Fruit fly (Drosophila melanogaster) whole organism, embryonic: ENCODE data around the gene CG9839.

Source experiments
- Bgb ChIP-seq: fragments of 200-800 bp; sonication (Bioruptor generic); IDR thresholded peaks from 2 replicates; pipeline ENCODE4 v1.3.6; 2022; ENCODE audit warnings: missing biosample characterization, missing genetic modification characterization; ENCODE audit not compliant: partially characterized antibody
- CG11696 ChIP-seq: fragments of 200-800 bp; sonication (Bioruptor generic); IDR thresholded peaks from 2 replicates; pipeline ENCODE4 v1.3.6; 2022; ENCODE audit warnings: missing biosample characterization, missing genetic modification characterization
- CG14667 ChIP-seq: fragments of 200-800 bp; sonication (Bioruptor generic); IDR thresholded peaks from 2 replicates; pipeline ENCODE4 v1.3.6; 2022; ENCODE audit warnings: missing biosample characterization, missing genetic modification characterization
- CG16863 ChIP-seq: fragments of 200-800 bp; sonication (Bioruptor generic); optimal IDR thresholded peaks from 3 replicates; lab custom pipeline; 2016; ENCODE audit warnings: missing biosample characterization, missing genetic modification characterization
- CG17568 ChIP-seq: fragments of 200-800 bp; sonication (Bioruptor generic); optimal IDR thresholded peaks from 2 replicates; lab custom pipeline; 2018; ENCODE audit warnings: missing biosample characterization, mild to moderate bottlenecking, missing genetic modification characterization, moderate library complexity
- CG18599 ChIP-seq: fragments of 200-800 bp; sonication (Bioruptor generic); optimal IDR thresholded peaks from 3 replicates; lab custom pipeline; 2017; ENCODE audit warnings: missing biosample characterization, missing genetic modification characterization, mild to moderate bottlenecking, moderate library complexity, missing genetic modification reagents
- CG31224 ChIP-seq: fragments of 200-800 bp; sonication (Bioruptor generic); IDR thresholded peaks from 2 replicates; pipeline ENCODE4 v1.3.6; 2022; ENCODE audit warnings: missing biosample characterization, missing genetic modification characterization
- CG42726 ChIP-seq: fragments of 200-800 bp; sonication (Bioruptor generic); IDR thresholded peaks from 2 replicates; pipeline ENCODE4 v1.3.6; 2022; ENCODE audit warnings: missing biosample characterization, missing genetic modification characterization; ENCODE audit not compliant: partially characterized antibody
- CG4424 ChIP-seq: fragments of 200-800 bp; sonication (Bioruptor generic); optimal IDR thresholded peaks from 3 replicates; lab custom pipeline; 2016; ENCODE audit warnings: missing biosample characterization, missing genetic modification characterization
- CG6813 ChIP-seq: fragments of 200-800 bp; sonication (Bioruptor generic); optimal IDR thresholded peaks from 2 replicates; lab custom pipeline; 2017; ENCODE audit warnings: missing biosample characterization, missing genetic modification characterization, mild to moderate bottlenecking, moderate library complexity, missing genetic modification reagents
- CG6854 ChIP-seq: fragments of 200-800 bp; sonication (Bioruptor generic); optimal IDR thresholded peaks from 3 replicates; lab custom pipeline; 2017; ENCODE audit warnings: missing biosample characterization, mild to moderate bottlenecking, missing genetic modification characterization
- CG7839 ChIP-seq: fragments of 200-800 bp; sonication (Bioruptor generic); optimal IDR thresholded peaks from 3 replicates; lab custom pipeline; 2018; ENCODE audit warnings: missing biosample characterization, mild to moderate bottlenecking, missing genetic modification characterization, moderate library complexity
- CG8388 ChIP-seq: fragments of 200-800 bp; sonication (Bioruptor generic); optimal IDR thresholded peaks from 2 replicates; lab custom pipeline; 2019; ENCODE audit warnings: missing biosample characterization, mild to moderate bottlenecking, missing genetic modification characterization, moderate library complexity
- CG8924 ChIP-seq: fragments of 200-800 bp; optimal IDR thresholded peaks from 3 replicates; lab custom pipeline; 2019; ENCODE audit warnings: missing biosample characterization, mild to moderate bottlenecking, missing genetic modification characterization, moderate library complexity
- CG9727 ChIP-seq: fragments of 200-800 bp; sonication (Bioruptor generic); optimal IDR thresholded peaks from 3 replicates; lab custom pipeline; 2017; ENCODE audit warnings: missing biosample characterization, mild to moderate bottlenecking, missing genetic modification characterization
- D ChIP-seq, 2 experiments: fragments of 200-800 bp in 1 of 2; fragments of >200 bp in 1 of 2; sonication (Bioruptor generic) in 1 of 2; optimal IDR thresholded peaks; 2 replicates in 1 of 2; 3 replicates in 1 of 2; lab custom pipeline; 2017; ENCODE audit warnings: mild to moderate bottlenecking in 1 of 2, missing biosample characterization in 1 of 2, missing genetic modification characterization in 1 of 2, missing genetic modification reagents in 1 of 2
- HLHmδ ChIP-seq: fragments of 200-800 bp; sonication (Bioruptor generic); optimal IDR thresholded peaks from 2 replicates; lab custom pipeline; 2018; ENCODE audit warnings: missing biosample characterization, mild to moderate bottlenecking, missing genetic modification characterization, moderate library complexity
- HmgZ ChIP-seq: fragments of 200-800 bp; sonication (Bioruptor generic); optimal IDR thresholded peaks from 2 replicates; lab custom pipeline; 2018; ENCODE audit warnings: missing biosample characterization, mild to moderate bottlenecking, missing genetic modification characterization
- Hmr ChIP-seq: fragments of 200-800 bp; sonication (Bioruptor generic); optimal IDR thresholded peaks from 3 replicates; lab custom pipeline; 2017; ENCODE audit warnings: mild to moderate bottlenecking, missing biosample characterization, missing genetic modification reagents, missing genetic modification characterization
- Hr3 ChIP-seq: fragments of 200-800 bp; sonication (Bioruptor generic); optimal IDR thresholded peaks from 3 replicates; lab custom pipeline; 2016; ENCODE audit warnings: missing biosample characterization, missing genetic modification characterization
- MTF-1 ChIP-seq: fragments of 200-800 bp; sonication (Bioruptor generic); optimal IDR thresholded peaks from 2 replicates; lab custom pipeline; 2018; ENCODE audit warnings: missing biosample characterization, mild to moderate bottlenecking, missing genetic modification characterization, borderline replicate concordance
- Pdp1 ChIP-seq, 2 experiments: fragments of 200-800 bp; sonication (Bioruptor generic); optimal IDR thresholded peaks; 3 replicates each; lab custom pipeline; 2016; ENCODE audit warnings: missing biosample characterization in 2 of 2, missing genetic modification characterization in 2 of 2, mild to moderate bottlenecking in 1 of 2, moderate library complexity in 1 of 2
- Taf1 ChIP-seq: fragments of 200-800 bp; sonication (Bioruptor generic); IDR thresholded peaks from 2 replicates; pipeline ENCODE4 v1.3.6; 2022; ENCODE audit warnings: missing biosample characterization, missing genetic modification characterization
- YL-1 ChIP-seq: fragments of 200-800 bp; sonication (Bioruptor generic); optimal IDR thresholded peaks from 3 replicates; lab custom pipeline; 2017; ENCODE audit warnings: missing biosample characterization, mild to moderate bottlenecking, missing genetic modification characterization
- bbx ChIP-seq: fragments of 200-800 bp; sonication (Bioruptor generic); IDR thresholded peaks from 2 replicates; pipeline ENCODE4 v1.3.6; 2022; ENCODE audit warnings: missing biosample characterization, missing genetic modification characterization; ENCODE audit not compliant: partially characterized antibody
- dati ChIP-seq: fragments of 200-800 bp; sonication (Bioruptor generic); IDR thresholded peaks from 2 replicates; pipeline ENCODE4 v1.3.6; 2022; ENCODE audit warnings: missing biosample characterization, missing genetic modification characterization
- dpn ChIP-seq, 2 experiments: fragments of 200-800 bp; sonication (Bioruptor generic); optimal IDR thresholded peaks; 3 replicates each; lab custom pipeline; 2016; ENCODE audit warnings: missing biosample characterization in 2 of 2, missing genetic modification characterization in 2 of 2
- gcm2 ChIP-seq: fragments of 200-800 bp; sonication (Bioruptor generic); optimal IDR thresholded peaks from 2 replicates; lab custom pipeline; 2016; ENCODE audit warnings: missing biosample characterization, missing genetic modification characterization
- gem ChIP-seq: fragments of 200-800 bp; sonication (Bioruptor generic); optimal IDR thresholded peaks from 2 replicates; lab custom pipeline; 2019; ENCODE audit warnings: missing biosample characterization, mild to moderate bottlenecking, missing genetic modification characterization, moderate library complexity
- jumu ChIP-seq: fragments of 200-800 bp; sonication (Bioruptor generic); optimal IDR thresholded peaks from 3 replicates; lab custom pipeline; 2016; ENCODE audit warnings: missing biosample characterization, missing genetic modification characterization
- lilli ChIP-seq: fragments of 200-800 bp; sonication (Bioruptor generic); optimal IDR thresholded peaks from 3 replicates; lab custom pipeline; 2016; ENCODE audit warnings: missing biosample characterization, missing genetic modification characterization
- lmd ChIP-seq: fragments of 200-800 bp; sonication (Bioruptor generic); IDR thresholded peaks from 2 replicates; pipeline ENCODE4 v1.3.6; 2022; ENCODE audit warnings: missing biosample characterization, missing genetic modification characterization
- maf-S ChIP-seq: fragments of 200-800 bp; sonication (Bioruptor generic); optimal IDR thresholded peaks from 2 replicates; lab custom pipeline; 2016; ENCODE audit warnings: missing biosample characterization, missing genetic modification characterization
- mam ChIP-seq: fragments of 200-800 bp; sonication (Bioruptor generic); optimal IDR thresholded peaks from 3 replicates; lab custom pipeline; 2016; ENCODE audit warnings: missing biosample characterization, missing genetic modification characterization
- otp ChIP-seq: fragments of 200-800 bp; sonication (Bioruptor generic); IDR thresholded peaks from 3 replicates; pipeline ENCODE4, ENCODE4 v1.3.6; 2022; ENCODE audit warnings: missing biosample characterization, missing genetic modification characterization
- pfk ChIP-seq: fragments of 200-800 bp; sonication (Bioruptor generic); optimal IDR thresholded peaks from 2 replicates; lab custom pipeline; 2018; ENCODE audit warnings: missing biosample characterization, mild to moderate bottlenecking, missing genetic modification characterization, moderate library complexity
- phol ChIP-seq: fragments of 200-800 bp; sonication (Bioruptor generic); optimal IDR thresholded peaks from 3 replicates; lab custom pipeline; 2018; ENCODE audit warnings: missing biosample characterization, mild to moderate bottlenecking, missing genetic modification characterization, moderate library complexity
- prd ChIP-seq, 3 experiments: fragments of >200 bp in 2 of 3; fragments of 200-800 bp in 1 of 3; sonication (Bioruptor generic) in 1 of 3; optimal IDR thresholded peaks in 2 of 3; IDR thresholded peaks in 1 of 3; 2 replicates in 2 of 3; 3 replicates in 1 of 3; pipeline versions ENCODE4 v1.3.6 to Lab custom; 2017 to 2022; ENCODE audit warnings: missing biosample characterization in 1 of 3, missing genetic modification characterization in 1 of 3
- rib ChIP-seq: fragments of 200-800 bp; sonication (Bioruptor generic); IDR thresholded peaks from 2 replicates; pipeline ENCODE4 v1.3.6; 2022; ENCODE audit warnings: missing biosample characterization, missing genetic modification characterization
- ro ChIP-seq: fragments of 200-800 bp; sonication (Bioruptor generic); IDR thresholded peaks from 2 replicates; pipeline ENCODE4 v1.3.6; 2022; ENCODE audit warnings: missing biosample characterization, missing genetic modification characterization
- salm ChIP-seq: fragments of 200-800 bp; sonication (Bioruptor generic); optimal IDR thresholded peaks from 2 replicates; lab custom pipeline; 2018; ENCODE audit warnings: missing biosample characterization, mild to moderate bottlenecking, missing genetic modification characterization
- sd ChIP-seq: fragments of 200-800 bp; sonication (Bioruptor generic); optimal IDR thresholded peaks from 3 replicates; lab custom pipeline; 2018; ENCODE audit warnings: missing biosample characterization, mild to moderate bottlenecking, missing genetic modification characterization, moderate library complexity
- shn ChIP-seq: fragments of 200-800 bp; sonication (Bioruptor generic); optimal IDR thresholded peaks from 3 replicates; lab custom pipeline; 2016; ENCODE audit warnings: missing biosample characterization, missing genetic modification characterization
- slp2 ChIP-seq: fragments of 200-800 bp; sonication (Bioruptor generic); optimal IDR thresholded peaks from 2 replicates; lab custom pipeline; 2016; ENCODE audit warnings: missing biosample characterization, missing genetic modification characterization
- tgo ChIP-seq: fragments of 200-800 bp; sonication (Bioruptor generic); IDR thresholded peaks from 3 replicates; pipeline ENCODE4 v1.3.6; 2022; ENCODE audit warnings: missing biosample characterization, missing genetic modification characterization
- unpg ChIP-seq: fragments of 200-800 bp; sonication (Bioruptor generic); optimal IDR thresholded peaks from 3 replicates; lab custom pipeline; 2018; ENCODE audit warnings: missing biosample characterization, mild to moderate bottlenecking, missing genetic modification characterization, moderate library complexity
- vvl ChIP-seq: fragments of 200-800 bp; sonication (Bioruptor generic); IDR thresholded peaks from 2 replicates; pipeline ENCODE4 v1.3.6; 2022; ENCODE audit warnings: missing biosample characterization, missing genetic modification characterization

CG9839 gene

DNA sequence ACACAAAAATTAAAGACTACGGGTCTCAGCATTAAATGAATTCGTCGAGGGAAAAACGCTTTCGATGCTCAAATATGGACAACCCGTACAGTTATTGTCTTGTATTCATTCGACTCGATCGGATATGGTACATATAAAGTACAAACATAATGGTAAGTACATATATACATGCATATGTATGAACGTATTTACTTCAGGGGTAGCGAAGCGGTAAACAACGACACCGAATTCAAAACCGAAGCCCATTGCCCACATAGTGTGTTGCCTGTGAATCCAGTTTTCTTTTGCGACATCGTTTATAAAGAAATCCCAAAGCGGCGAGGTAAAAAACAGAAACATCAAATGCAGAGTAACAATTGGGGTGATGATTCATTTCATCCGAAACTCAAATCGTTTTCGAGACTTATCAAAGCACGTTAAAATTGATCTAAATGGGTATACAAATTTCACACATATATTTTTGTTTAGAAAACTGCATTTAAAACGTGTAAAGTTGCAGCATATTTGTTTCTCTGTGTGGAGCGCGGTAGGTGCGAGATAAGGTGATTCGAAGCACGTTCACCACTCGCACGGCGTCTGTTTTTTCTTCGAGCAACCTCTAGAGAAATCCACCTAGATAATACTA lies 6.9 kb upstream of the CG9839 start (continued):
- TF ChIP-seq CG14667 (GFP tag; lab: Robert Waterston, UW) (0 out of 2 replicates have a peak, but pooled peaks have one; percentile 28), prd (optimal IDR thresholded peaks at IDR 0.05; lab: Kevin White, UChicago) (no peak), prd (GFP tag; IDR thresholded peaks at IDR 0.05; lab: Robert Waterston, UW) (peak; percentile 75), Hmr (no peak), shn (GFP tag; lab: Kevin White, UChicago) (peak; percentile 41), gem (peak; percentile 66), Pdp1 (GFP tag; optimal IDR thresholded peaks at IDR 0.05; lab: Kevin White, UChicago) (peak; percentile 32 to 56), CG9727 (GFP tag; lab: Kevin White, UChicago) (peak; percentile 36), CG11696 (GFP tag; lab: Robert Waterston, UW) (0 out of 2 replicates have a peak, but pooled peaks have one; percentile 12), sd (no peak), lmd (GFP tag; lab: Robert Waterston, UW) (peak; percentile 48), CG7839 (tag; lab: Kevin White, UChicago) (peak; percentile 53), Hr3 (GFP tag; lab: Kevin White, UChicago) (peak; percentile 16), Bgb (GFP tag; lab: Robert Waterston, UW) (no peak), jumu (GFP tag; lab: Kevin White, UChicago) (peak; percentile 12), bbx (GFP tag; lab: Robert Waterston, UW) (no peak; the same call in 1 of the 2 replicates), CG31224 (GFP tag; lab: Robert Waterston, UW) (peak; percentile 23; the same call in 1 of the 2 replicates), CG8388 (GFP tag; lab: Kevin White, UChicago) (peak; percentile 16), maf-S (GFP tag; lab: Kevin White, UChicago) (peak; percentile 7), CG18599 (GFP tag; lab: Kevin White, UChicago) (peak; percentile 38), CG4424 (GFP tag; lab: Kevin White, UChicago) (peak; percentile 28), CG42726 (GFP tag; lab: Robert Waterston, UW) (no peak), HmgZ (tag; lab: Kevin White, UChicago) (peak; percentile 22), CG6813 (GFP tag; lab: Kevin White, UChicago) (peak; percentile 34), salm (tag; lab: Kevin White, UChicago) (peak; percentile 26), lilli (peak; percentile 59), CG6854 (GFP tag; lab: Kevin White, UChicago) (no peak), tgo (peak; percentile 59), gcm2 (GFP tag; lab: Kevin White, UChicago) (peak; percentile 41), CG8924 (tag; lab: Kevin White, UChicago) (peak; percentile 31), MTF-1 (no peak), phol (tag; lab: Kevin White, UChicago) (peak; percentile 32), YL-1 (GFP tag; lab: Kevin White, UChicago) (no peak), rib (GFP tag; lab: Robert Waterston, UW) (no peak), HLHmδ (GFP tag; lab: Kevin White, UChicago) (no peak), vvl (GFP tag; lab: Robert Waterston, UW) (peak; percentile 83), ro (GFP tag; lab: Robert Waterston, UW) (no peak), otp (0 out of 3 replicates have a peak, but pooled peaks have one; percentile 24), dati (GFP tag; lab: Robert Waterston, UW) (no peak), CG17568 (GFP tag; lab: Kevin White, UChicago) (peak; percentile 28), D (optimal IDR thresholded peaks at IDR 0.05; lab: Kevin White, UChicago) (no peak), D (GFP tag; optimal IDR thresholded peaks at IDR 0.05; lab: Kevin White, UChicago) (peak; percentile 7), mam (peak; percentile 28), dpn (GFP tag; optimal IDR thresholded peaks at IDR 0.05; lab: Kevin White, UChicago) (peak; percentile 43 to 44), unpg (GFP tag; lab: Kevin White, UChicago) (peak; percentile 40), CG16863 (GFP tag; lab: Kevin White, UChicago) (peak; percentile 47), pfk (GFP tag; lab: Kevin White, UChicago) (peak; percentile 34), Taf1 (GFP tag; lab: Robert Waterston, UW) (peak; percentile 47; the same call in 1 of the 2 replicates), slp2 (GFP tag; lab: Kevin White, UChicago) (peak; percentile 17)
